Worm (Caenorhabditis elegans) whole organism, early embryonic: ENCODE measurements around the gene C26H9A.3.

Experiments used
- flt-1 ChIP-seq: fragments of 200-800 bp; sonication (Bioruptor generic); IDR thresholded peaks from 2 replicates; pipeline ENCODE4 v1.3.6; 2022; ENCODE audit warnings: missing genetic modification characterization, missing compliant biosample characterization
- scrt-1 ChIP-seq: fragments of 200-800 bp; sonication (Bioruptor generic); IDR thresholded peaks from 2 replicates; pipeline ENCODE4 v1.3.6; 2022; ENCODE audit warnings: missing genetic modification characterization, missing compliant biosample characterization
- tra-4 ChIP-seq: sonication (generic microtip); optimal IDR thresholded peaks from 2 replicates; lab custom pipeline; 2017; ENCODE audit warnings: missing genetic modification characterization, missing compliant biosample characterization

DNA sequence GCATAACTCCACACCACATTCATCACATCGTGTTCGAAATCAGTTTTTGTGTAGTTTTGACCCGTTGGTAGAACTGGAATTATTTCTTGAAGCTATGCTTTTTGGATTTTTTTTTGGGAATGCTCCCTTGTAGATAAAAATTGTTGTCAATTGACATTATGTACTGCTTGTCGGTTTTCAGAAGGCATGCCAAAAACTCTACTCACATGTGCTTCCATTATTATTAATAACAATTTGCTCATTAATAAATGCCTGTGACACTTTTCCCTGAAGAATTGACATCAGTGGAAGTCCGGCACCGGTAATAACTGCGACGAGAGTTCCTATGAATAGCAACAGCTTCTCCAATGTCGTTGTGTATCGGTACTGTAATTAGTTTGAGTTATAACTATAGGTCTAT, 42.3 kb downstream of the C26H9A.3 start:
- TF ChIP-seq tra-4 (tag; lab: Kevin White, UChicago) = no peak
- no peak for TF ChIP-seq flt-1 (GFP tag; lab: Robert Waterston, UW)
- TF ChIP-seq scrt-1 (GFP tag; lab: Robert Waterston, UW) = no peak
